Fruit fly (Drosophila melanogaster) whole organism, embryonic: Measurements from ENCODE around the gene CG14232.

Source experiments
- Bteb2 ChIP-seq: fragments of 200-800 bp; sonication (Bioruptor generic); optimal IDR thresholded peaks from 2 replicates; lab custom pipeline; 2016; ENCODE audit warnings: missing biosample characterization, missing genetic modification characterization
- CG1024 ChIP-seq: fragments of 200-800 bp; sonication (Bioruptor generic); IDR thresholded peaks from 2 replicates; pipeline ENCODE4 v1.3.6; 2022; ENCODE audit warnings: missing biosample characterization, missing genetic modification characterization
- CG10274 ChIP-seq: fragments of 200-800 bp; sonication (Bioruptor generic); optimal IDR thresholded peaks from 3 replicates; lab custom pipeline; 2017; ENCODE audit warnings: missing biosample characterization, mild to moderate bottlenecking, missing genetic modification characterization
- CG11504 ChIP-seq: fragments of 200-800 bp; sonication (Bioruptor generic); optimal IDR thresholded peaks from 3 replicates; lab custom pipeline; 2019; ENCODE audit warnings: missing biosample characterization, mild to moderate bottlenecking, missing genetic modification characterization, moderate library complexity
- CG12155 ChIP-seq: fragments of 200-800 bp; sonication (Bioruptor generic); optimal IDR thresholded peaks from 3 replicates; lab custom pipeline; 2016; ENCODE audit warnings: missing biosample characterization, missing genetic modification characterization
- CG12299 ChIP-seq: fragments of 200-800 bp; sonication (Bioruptor generic); optimal IDR thresholded peaks from 2 replicates; lab custom pipeline; 2018; ENCODE audit warnings: missing biosample characterization, mild to moderate bottlenecking, missing genetic modification characterization
- CG13123 ChIP-seq: fragments of 200-800 bp; sonication (Bioruptor generic); optimal IDR thresholded peaks from 2 replicates; lab custom pipeline; 2016; ENCODE audit warnings: missing biosample characterization, missing genetic modification characterization
- CG13424 ChIP-seq: fragments of 200-800 bp; sonication (Bioruptor generic); optimal IDR thresholded peaks from 2 replicates; lab custom pipeline; 2019; ENCODE audit warnings: missing biosample characterization, mild to moderate bottlenecking, missing genetic modification characterization, moderate library complexity
- CG13624 ChIP-seq: fragments of 200-800 bp; sonication (Bioruptor generic); optimal IDR thresholded peaks from 2 replicates; lab custom pipeline; 2016; ENCODE audit warnings: missing biosample characterization, missing genetic modification characterization
- CG14014 ChIP-seq: fragments of 200-800 bp; sonication (Bioruptor generic); IDR thresholded peaks from 2 replicates; pipeline ENCODE4 v1.3.6; 2022; ENCODE audit warnings: missing biosample characterization, missing genetic modification characterization
- CG14965 ChIP-seq: fragments of 200-800 bp; sonication (Bioruptor generic); optimal IDR thresholded peaks from 2 replicates; lab custom pipeline; 2016; ENCODE audit warnings: missing biosample characterization, missing genetic modification characterization, borderline replicate concordance
- CG15011 ChIP-seq: fragments of 200-800 bp; sonication (Bioruptor generic); optimal IDR thresholded peaks from 3 replicates; lab custom pipeline; 2018; ENCODE audit warnings: missing biosample characterization, mild to moderate bottlenecking, missing genetic modification characterization
- CG16815 ChIP-seq: fragments of 200-800 bp; sonication (Bioruptor generic); optimal IDR thresholded peaks from 3 replicates; lab custom pipeline; 2017; ENCODE audit warnings: missing biosample characterization, mild to moderate bottlenecking, missing genetic modification characterization
- CG18476 ChIP-seq: fragments of 200-800 bp; sonication (Bioruptor generic); optimal IDR thresholded peaks from 2 replicates; lab custom pipeline; 2016; ENCODE audit warnings: missing biosample characterization, mild to moderate bottlenecking, missing genetic modification characterization
- CG32532 ChIP-seq: fragments of 200-800 bp; sonication (Bioruptor generic); IDR thresholded peaks from 2 replicates; pipeline ENCODE4 v1.3.6; 2022; ENCODE audit warnings: missing biosample characterization, missing genetic modification characterization
- CG33213 ChIP-seq: fragments of 200-800 bp; sonication (Bioruptor generic); optimal IDR thresholded peaks from 3 replicates; lab custom pipeline; 2016; ENCODE audit warnings: missing biosample characterization, missing genetic modification characterization
- CG4282 ChIP-seq: fragments of 200-800 bp; sonication (Bioruptor generic); optimal IDR thresholded peaks from 2 replicates; lab custom pipeline; 2016; ENCODE audit warnings: missing biosample characterization, missing genetic modification characterization
- CG43689 ChIP-seq: fragments of 200-800 bp; sonication (Bioruptor generic); IDR thresholded peaks from 2 replicates; pipeline ENCODE4 v1.3.6; 2022; ENCODE audit warnings: missing biosample characterization, missing genetic modification characterization
- CG4820 ChIP-seq: fragments of 200-800 bp; sonication (Bioruptor generic); optimal IDR thresholded peaks from 3 replicates; lab custom pipeline; 2016; ENCODE audit warnings: missing biosample characterization, missing genetic modification characterization
- CG7357 ChIP-seq: fragments of 200-800 bp; sonication (Bioruptor generic); IDR thresholded peaks from 3 replicates; pipeline ENCODE4 v1.3.6; 2022; ENCODE audit warnings: missing biosample characterization, missing genetic modification characterization
- CG9215 ChIP-seq: fragments of 200-800 bp; sonication (Bioruptor generic); IDR thresholded peaks from 2 replicates; pipeline ENCODE4 v1.3.6; 2022; ENCODE audit warnings: missing biosample characterization, missing genetic modification characterization
- Dp ChIP-seq: fragments of 200-800 bp; sonication (Bioruptor generic); optimal IDR thresholded peaks from 2 replicates; lab custom pipeline; 2018; ENCODE audit warnings: missing biosample characterization, mild to moderate bottlenecking, missing genetic modification characterization, moderate library complexity
- Elba2 ChIP-seq: fragments of 200-800 bp; sonication (Bioruptor generic); optimal IDR thresholded peaks from 3 replicates; lab custom pipeline; 2016; ENCODE audit warnings: missing biosample characterization, missing genetic modification characterization
- Fer2 ChIP-seq: fragments of 200-800 bp; sonication (Bioruptor generic); optimal IDR thresholded peaks from 2 replicates; lab custom pipeline; 2018; ENCODE audit warnings: missing biosample characterization, mild to moderate bottlenecking, missing genetic modification characterization, moderate library complexity
- H15 ChIP-seq: fragments of 200-800 bp; sonication (Bioruptor generic); IDR thresholded peaks from 3 replicates; pipeline ENCODE4 v1.3.6; 2022; ENCODE audit warnings: missing biosample characterization, missing genetic modification characterization
- H2.0 ChIP-seq: fragments of 200-800 bp; sonication (Bioruptor generic); IDR thresholded peaks from 2 replicates; pipeline ENCODE4 v1.3.6; 2022; ENCODE audit warnings: missing biosample characterization, missing genetic modification characterization
- HLH54F ChIP-seq: fragments of 200-800 bp; sonication (Bioruptor generic); optimal IDR thresholded peaks from 3 replicates; lab custom pipeline; 2016; ENCODE audit warnings: missing biosample characterization, missing genetic modification characterization
- Myb ChIP-seq: fragments of 200-800 bp; sonication (Bioruptor generic); optimal IDR thresholded peaks from 2 replicates; lab custom pipeline; 2016; ENCODE audit warnings: missing biosample characterization, missing genetic modification characterization
- Neu2 ChIP-seq: fragments of 200-800 bp; sonication (Bioruptor generic); optimal IDR thresholded peaks from 3 replicates; lab custom pipeline; 2016; ENCODE audit warnings: missing biosample characterization, missing genetic modification characterization, borderline replicate concordance
- NfI ChIP-seq: fragments of 200-800 bp; sonication (Bioruptor generic); optimal IDR thresholded peaks from 3 replicates; lab custom pipeline; 2018; ENCODE audit warnings: missing biosample characterization, mild to moderate bottlenecking, missing genetic modification characterization, moderate library complexity
- Oli ChIP-seq: fragments of 200-800 bp; sonication (Bioruptor generic); optimal IDR thresholded peaks from 2 replicates; lab custom pipeline; 2018; ENCODE audit warnings: missing biosample characterization, mild to moderate bottlenecking, missing genetic modification characterization, moderate library complexity
- Poxn ChIP-seq: fragments of 200-800 bp; sonication (Bioruptor generic); IDR thresholded peaks from 2 replicates; pipeline ENCODE4 v1.3.6; 2022; ENCODE audit warnings: missing biosample characterization, missing genetic modification characterization
- Sox102F ChIP-seq: fragments of 200-800 bp; sonication (Bioruptor generic); optimal IDR thresholded peaks from 2 replicates; lab custom pipeline; 2018; ENCODE audit warnings: missing biosample characterization, mild to moderate bottlenecking, missing genetic modification characterization, moderate library complexity
- Sry-δ ChIP-seq: fragments of 200-800 bp; sonication (Bioruptor generic); optimal IDR thresholded peaks from 2 replicates; lab custom pipeline; 2016; ENCODE audit warnings: missing biosample characterization, missing genetic modification characterization
- Trl ChIP-seq, 3 experiments: fragments of >200 bp in 2 of 3; fragments of 200-800 bp in 1 of 3; sonication (Bioruptor generic) in 1 of 3; optimal IDR thresholded peaks; 2 replicates in 1 of 3; 3 replicates in 2 of 3; lab custom pipeline; 2016 to 2017; ENCODE audit warnings: missing biosample characterization in 1 of 3, missing genetic modification characterization in 1 of 3
- ato ChIP-seq: fragments of 200-800 bp; sonication (Bioruptor generic); IDR thresholded peaks from 2 replicates; pipeline ENCODE4 v1.3.6; 2022; ENCODE audit warnings: missing biosample characterization, missing genetic modification characterization; ENCODE audit not compliant: partially characterized antibody
- caup ChIP-seq: fragments of 200-800 bp; sonication (Bioruptor generic); optimal IDR thresholded peaks from 3 replicates; lab custom pipeline; 2017; ENCODE audit warnings: missing biosample characterization, mild to moderate bottlenecking, missing genetic modification characterization, moderate library complexity; ENCODE audit not compliant: severe bottlenecking
- chif ChIP-seq, 2 experiments: fragments of 200-800 bp; sonication (Bioruptor generic); optimal IDR thresholded peaks; 3 replicates each; lab custom pipeline; 2016; ENCODE audit warnings: missing biosample characterization in 2 of 2, missing genetic modification characterization in 2 of 2
- croc ChIP-seq: fragments of 200-800 bp; sonication (Bioruptor generic); conservative IDR thresholded peaks from 3 replicates; pipeline ENCODE4 v1.3.6; 2022; ENCODE audit warnings: missing biosample characterization, missing genetic modification characterization
- dmrt99B ChIP-seq: fragments of 200-800 bp; sonication (Bioruptor generic); optimal IDR thresholded peaks from 2 replicates; lab custom pipeline; 2018; ENCODE audit warnings: missing biosample characterization, mild to moderate bottlenecking, missing genetic modification characterization, moderate library complexity
- hb ChIP-seq: fragments of 200-800 bp; sonication (Bioruptor generic); IDR thresholded peaks from 3 replicates; pipeline ENCODE4 v1.3.6; 2022; ENCODE audit warnings: missing biosample characterization, missing genetic modification characterization; ENCODE audit not compliant: partially characterized antibody
- kah ChIP-seq: fragments of 200-800 bp; sonication (Bioruptor generic); optimal IDR thresholded peaks from 2 replicates; lab custom pipeline; 2018; ENCODE audit warnings: missing biosample characterization, mild to moderate bottlenecking, missing genetic modification characterization
- ken ChIP-seq: fragments of 200-800 bp; sonication (Bioruptor generic); IDR thresholded peaks from 3 replicates; pipeline ENCODE4 v1.3.6; 2022; ENCODE audit warnings: missing biosample characterization, missing genetic modification characterization
- ro ChIP-seq: fragments of 200-800 bp; sonication (Bioruptor generic); IDR thresholded peaks from 2 replicates; pipeline ENCODE4 v1.3.6; 2022; ENCODE audit warnings: missing biosample characterization, missing genetic modification characterization
- sna ChIP-seq: fragments of 200-800 bp; sonication (Bioruptor generic); IDR thresholded peaks from 2 replicates; pipeline ENCODE4 v1.3.6; 2022; ENCODE audit warnings: missing biosample characterization, missing genetic modification characterization; ENCODE audit not compliant: partially characterized antibody
- tup ChIP-seq: fragments of 200-800 bp; sonication (Bioruptor generic); optimal IDR thresholded peaks from 2 replicates; lab custom pipeline; 2016; ENCODE audit warnings: missing biosample characterization, mild to moderate bottlenecking, missing genetic modification characterization, moderate library complexity
- zfh2 ChIP-seq: fragments of 200-800 bp; sonication (Bioruptor generic); optimal IDR thresholded peaks from 2 replicates; lab custom pipeline; 2016; ENCODE audit warnings: missing biosample characterization, missing genetic modification characterization

Gene CG14232

dm6 chrX:19692951-19693698 lies 10.9 kb downstream of the CG14232 start, which contains the start of gene Mer (continued):
- peak; percentile 86 for TF ChIP-seq HLH54F (GFP tag; lab: Kevin White, UChicago)
- TF ChIP-seq H2.0 (GFP tag; lab: Robert Waterston, UW): peak; percentile 64
- peak; percentile 54 for TF ChIP-seq CG10274 (GFP tag; lab: Kevin White, UChicago)
- peak; percentile 32 for TF ChIP-seq Dp (GFP tag; lab: Kevin White, UChicago)
- peak; percentile 73 for TF ChIP-seq CG12155 (GFP tag; lab: Kevin White, UChicago)
- peak; percentile 57; the same call in 1 of the 3 replicates for TF ChIP-seq H15 (GFP tag; lab: Robert Waterston, UW)
- TF ChIP-seq CG13624: peak; percentile 88
- peak; percentile 84 for TF ChIP-seq dmrt99B (tag; lab: Kevin White, UChicago)
- TF ChIP-seq CG43689: 0 out of 2 replicates have a peak, but pooled peaks have one; percentile 31
- TF ChIP-seq CG7357 (GFP tag; lab: Robert Waterston, UW): peak; percentile 69; the same call in 1 of the 3 replicates
- TF ChIP-seq CG12299 (tag; lab: Kevin White, UChicago): peak; percentile 84
- peak; percentile 65 for TF ChIP-seq croc (GFP tag; lab: Robert Waterston, UW)
- TF ChIP-seq Trl (optimal IDR thresholded peaks at IDR 0.05; lab: Kevin White, UChicago): no peak
- peak; percentile 89 for TF ChIP-seq Trl (GFP tag; optimal IDR thresholded peaks at IDR 0.05; lab: Kevin White, UChicago)
- peak; percentile 66 for TF ChIP-seq CG9215 (GFP tag; lab: Robert Waterston, UW)
- TF ChIP-seq Fer2: peak; percentile 35
- no peak for TF ChIP-seq ato (GFP tag; lab: Robert Waterston, UW)
- TF ChIP-seq Oli (tag; lab: Kevin White, UChicago): peak; percentile 76
- TF ChIP-seq Bteb2: peak; percentile 85
- TF ChIP-seq CG1024: peak; percentile 49; the same call in 1 of the 2 replicates
- peak; percentile 86 for TF ChIP-seq NfI (GFP tag; lab: Kevin White, UChicago)
- TF ChIP-seq tup (GFP tag; lab: Kevin White, UChicago): peak; percentile 1
- peak; percentile 84 for TF ChIP-seq zfh2 (GFP tag; lab: Kevin White, UChicago)
- TF ChIP-seq CG18476 (GFP tag; lab: Kevin White, UChicago): peak; percentile 75
- peak; percentile 44 for TF ChIP-seq Elba2 (GFP tag; lab: Kevin White, UChicago)
- TF ChIP-seq CG32532: peak; percentile 89
- no peak for TF ChIP-seq sna (GFP tag; lab: Robert Waterston, UW)
- peak; percentile 71 for TF ChIP-seq Myb (GFP tag; lab: Kevin White, UChicago)
- TF ChIP-seq Sox102F (GFP tag; lab: Kevin White, UChicago): no peak
- TF ChIP-seq Neu2 (GFP tag; lab: Kevin White, UChicago): peak; percentile 62
- peak; percentile 62 for TF ChIP-seq kah (GFP tag; lab: Kevin White, UChicago)
- peak; percentile 76 for TF ChIP-seq CG14014
- TF ChIP-seq CG13123 (GFP tag; lab: Kevin White, UChicago): peak; percentile 40
- peak; percentile 69 to 85 for TF ChIP-seq chif (GFP tag; optimal IDR thresholded peaks at IDR 0.05; lab: Kevin White, UChicago)
- peak; percentile 73 for TF ChIP-seq CG4282 (GFP tag; lab: Kevin White, UChicago)
- TF ChIP-seq CG33213 (GFP tag; lab: Kevin White, UChicago): peak; percentile 76
- TF ChIP-seq ro (GFP tag; lab: Robert Waterston, UW): no peak
- TF ChIP-seq CG16815: peak; percentile 66
- peak; percentile 29 for TF ChIP-seq CG14965 (GFP tag; lab: Kevin White, UChicago)
- TF ChIP-seq CG15011: no peak
- TF ChIP-seq caup (GFP tag; lab: Kevin White, UChicago): peak; percentile 89
- TF ChIP-seq Poxn (GFP tag; lab: Robert Waterston, UW): peak; percentile 49; the same call in 1 of the 2 replicates
- peak; percentile 85 for TF ChIP-seq CG11504
- peak; percentile 76 for TF ChIP-seq ken (GFP tag; lab: Robert Waterston, UW)
- TF ChIP-seq CG13424 (tag; lab: Kevin White, UChicago): peak; percentile 82
- TF ChIP-seq hb (GFP tag; lab: Robert Waterston, UW): no peak
- peak; percentile 99 for TF ChIP-seq CG4820 (GFP tag; lab: Kevin White, UChicago)
- peak; percentile 55 for TF ChIP-seq Sry-δ (GFP tag; lab: Kevin White, UChicago)
